Worm (Caenorhabditis elegans) whole organism, midembryonic: Measurements from ENCODE around the gene chk-1.

ENCODE experiments used
- T22C8.4 ChIP-seq: fragments of 200-800 bp; sonication (Bioruptor generic); IDR thresholded peaks from 2 replicates; pipeline ENCODE4 v1.3.6; 2022; ENCODE audit warnings: missing genetic modification characterization, missing compliant biosample characterization
- cog-1 ChIP-seq: sonication (generic microtip); optimal IDR thresholded peaks from 2 replicates; lab custom pipeline; 2016; ENCODE audit warnings: missing genetic modification characterization, missing compliant biosample characterization
- flt-1 ChIP-seq: fragments of 200-800 bp; sonication (Bioruptor generic); IDR thresholded peaks from 2 replicates; pipeline ENCODE4 v1.3.6; 2022; ENCODE audit warnings: missing genetic modification characterization, missing compliant biosample characterization
- klf-2 ChIP-seq: fragments of 200-800 bp; sonication (Bioruptor generic); conservative IDR thresholded peaks from 2 replicates; pipeline ENCODE4 v1.3.6; 2022; ENCODE audit warnings: missing genetic modification reagents, missing genetic modification characterization, missing compliant biosample characterization
- med-1 ChIP-seq: sonication (generic microtip); optimal IDR thresholded peaks from 2 replicates; lab custom pipeline; 2017; ENCODE audit warnings: missing genetic modification characterization, mild to moderate bottlenecking, missing compliant biosample characterization, antibody characterized with exemption, missing genetic modification reagents; ENCODE audit not compliant: insufficient read depth
- ref-1 ChIP-seq: fragments of 200-800 bp; sonication (Bioruptor generic); conservative IDR thresholded peaks from 2 replicates; pipeline ENCODE4 v1.3.6; 2022; ENCODE audit warnings: missing genetic modification reagents, missing genetic modification characterization, missing compliant biosample characterization
- tab-1 ChIP-seq: fragments of 200-800 bp; sonication (Bioruptor generic); IDR thresholded peaks from 2 replicates; pipeline ENCODE4 v1.3.6; 2022; ENCODE audit warnings: missing genetic modification characterization, missing compliant biosample characterization
- ztf-23 ChIP-seq: fragments of 200-800 bp; sonication (Bioruptor generic); IDR thresholded peaks from 2 replicates; pipeline ENCODE4 v1.3.6; 2022; ENCODE audit warnings: missing genetic modification reagents, missing genetic modification characterization, missing compliant biosample characterization
- ztf-29 ChIP-seq: fragments of 200-800 bp; sonication (Bioruptor generic); IDR thresholded peaks from 2 replicates; pipeline ENCODE4 v1.3.6; 2022; ENCODE audit warnings: missing genetic modification reagents, missing genetic modification characterization, missing compliant biosample characterization

Gene chk-1

ce11 chrV:3724772-3725171, 34.5 kb downstream of the chk-1 start, which contains the start of gene str-30:
Gene str-30, plus strand, starts transcription at chrV:3725072.
- no peak for TF ChIP-seq flt-1
- no peak for TF ChIP-seq ref-1 (GFP tag; lab: Robert Waterston, UW)
- TF ChIP-seq ztf-29 (GFP tag; lab: Robert Waterston, UW): no peak
- TF ChIP-seq cog-1 (tag; lab: Kevin White, UChicago): no peak
- TF ChIP-seq med-1 (GFP tag; lab: Kevin White, UChicago): no peak
- no peak for TF ChIP-seq klf-2 (GFP tag; lab: Robert Waterston, UW)
- TF ChIP-seq T22C8.4: no peak
- no peak for TF ChIP-seq tab-1 (GFP tag; lab: Robert Waterston, UW)
- TF ChIP-seq ztf-23 (GFP tag; lab: Robert Waterston, UW): no peak

DNA sequence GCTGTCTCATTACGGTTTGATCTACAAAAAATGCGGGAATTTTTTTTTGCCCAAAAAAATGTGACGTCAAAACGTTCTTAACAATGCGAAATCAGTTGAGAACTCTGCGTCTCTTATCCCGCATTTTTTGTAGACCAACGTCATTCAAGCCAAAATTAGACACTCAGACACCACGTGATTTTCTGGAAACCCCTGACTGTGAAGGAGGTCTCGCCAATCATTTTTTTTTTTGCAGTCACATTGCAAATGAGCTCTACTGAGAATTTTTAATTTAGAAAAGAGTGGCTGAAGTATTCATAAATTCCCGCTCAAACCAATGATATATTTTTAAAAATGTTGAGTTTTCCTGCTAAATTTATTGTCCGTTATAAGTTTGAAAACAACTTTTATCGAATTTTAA, 40.8 kb downstream of the chk-1 start:
- TF ChIP-seq med-1 (GFP tag; lab: Kevin White, UChicago) (no peak), T22C8.4 (no peak), ztf-29 (GFP tag; lab: Robert Waterston, UW) (no peak), cog-1 (tag; lab: Kevin White, UChicago) (no peak), tab-1 (GFP tag; lab: Robert Waterston, UW) (no peak), ztf-23 (GFP tag; lab: Robert Waterston, UW) (no peak), flt-1 (no peak), klf-2 (GFP tag; lab: Robert Waterston, UW) (no peak), ref-1 (GFP tag; lab: Robert Waterston, UW) (no peak)

DNA sequence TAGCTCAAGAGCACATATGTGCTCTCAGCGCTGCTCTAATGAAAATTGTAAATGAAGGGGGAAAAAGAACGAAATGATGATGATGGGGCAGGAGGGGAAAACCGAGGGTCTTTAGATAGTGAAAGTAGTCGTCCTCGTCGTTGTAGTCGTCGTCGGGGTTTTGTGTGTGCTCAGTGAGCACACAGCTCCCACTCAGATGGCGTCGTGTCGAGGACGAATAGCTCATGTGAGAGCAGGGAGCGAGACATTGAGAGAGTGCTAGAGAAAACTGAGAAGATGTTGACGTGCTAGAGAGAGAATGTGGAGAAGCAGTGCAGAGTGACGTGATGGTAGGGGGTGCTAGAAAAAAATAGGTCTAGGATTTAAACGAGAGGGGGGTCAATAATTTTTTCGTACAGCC, 41.5 kb downstream of the chk-1 start:
- TF ChIP-seq ztf-29 (GFP tag; lab: Robert Waterston, UW) (no peak), tab-1 (GFP tag; lab: Robert Waterston, UW) (no peak), klf-2 (GFP tag; lab: Robert Waterston, UW) (no peak), cog-1 (tag; lab: Kevin White, UChicago) (no peak), T22C8.4 (no peak), med-1 (GFP tag; lab: Kevin White, UChicago) (no peak), ref-1 (GFP tag; lab: Robert Waterston, UW) (no peak), ztf-23 (GFP tag; lab: Robert Waterston, UW) (no peak), flt-1 (no peak)

DNA sequence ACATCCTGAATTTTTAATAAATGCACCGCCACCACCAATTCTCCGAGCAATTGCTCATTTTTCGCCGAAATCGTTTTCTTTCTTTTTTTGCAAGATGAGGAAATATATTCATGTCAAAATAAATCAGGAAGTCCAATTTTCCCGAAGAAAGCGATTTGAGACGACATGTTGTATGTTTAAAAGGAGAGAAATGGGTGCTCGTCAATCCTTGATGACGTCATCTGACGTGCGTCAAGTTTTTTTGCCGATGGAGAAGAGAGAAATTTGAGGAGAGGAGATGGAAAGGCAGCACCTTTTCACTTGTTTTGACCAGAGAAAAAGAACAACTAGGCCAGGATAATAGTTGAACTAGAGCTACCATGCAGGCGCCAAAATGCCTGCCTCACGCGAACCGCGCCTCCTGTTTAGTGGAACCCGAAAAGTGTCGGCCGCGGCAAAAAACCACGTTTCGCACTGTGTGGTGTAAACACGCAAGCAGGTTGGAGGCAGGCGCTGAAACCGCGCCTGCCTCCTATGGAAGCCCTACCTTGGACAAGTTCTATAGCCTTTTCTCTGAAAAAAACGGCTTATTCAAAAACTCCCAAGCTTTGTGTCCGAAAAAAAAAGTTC, 42.9 kb downstream of the chk-1 start:
- TF ChIP-seq T22C8.4 (no peak), cog-1 (tag; lab: Kevin White, UChicago) (no peak), klf-2 (GFP tag; lab: Robert Waterston, UW) (no peak), ztf-29 (GFP tag; lab: Robert Waterston, UW) (no peak), ref-1 (GFP tag; lab: Robert Waterston, UW) (no peak), tab-1 (GFP tag; lab: Robert Waterston, UW) (no peak), med-1 (GFP tag; lab: Kevin White, UChicago) (no peak), ztf-23 (GFP tag; lab: Robert Waterston, UW) (no peak), flt-1 (no peak)

- TF ChIP-seq med-1 (GFP tag; lab: Kevin White, UChicago): no peak
- no peak for TF ChIP-seq ztf-29 (GFP tag; lab: Robert Waterston, UW)
- no peak for TF ChIP-seq ref-1 (GFP tag; lab: Robert Waterston, UW)
- 0 out of 2 replicates have a peak, but pooled peaks have one; percentile 19 for TF ChIP-seq tab-1 (GFP tag; lab: Robert Waterston, UW)
- no peak for TF ChIP-seq flt-1
- TF ChIP-seq klf-2 (GFP tag; lab: Robert Waterston, UW): no peak
Observed at ce11 chrV:3715488-3716019, 43.7 kb downstream of the chk-1 start, which contains the start of gene nrsn-1. Gene nrsn-1, minus strand, starts transcription at chrV:3715969.

ce11 chrV:3714750-3715149, 44.5 kb downstream of the chk-1 start:
- TF ChIP-seq flt-1 (no peak), klf-2 (GFP tag; lab: Robert Waterston, UW) (no peak), ztf-23 (GFP tag; lab: Robert Waterston, UW) (no peak), T22C8.4 (no peak), ref-1 (GFP tag; lab: Robert Waterston, UW) (no peak), med-1 (GFP tag; lab: Kevin White, UChicago) (no peak), ztf-29 (GFP tag; lab: Robert Waterston, UW) (no peak), cog-1 (tag; lab: Kevin White, UChicago) (no peak), tab-1 (GFP tag; lab: Robert Waterston, UW) (no peak)

DNA sequence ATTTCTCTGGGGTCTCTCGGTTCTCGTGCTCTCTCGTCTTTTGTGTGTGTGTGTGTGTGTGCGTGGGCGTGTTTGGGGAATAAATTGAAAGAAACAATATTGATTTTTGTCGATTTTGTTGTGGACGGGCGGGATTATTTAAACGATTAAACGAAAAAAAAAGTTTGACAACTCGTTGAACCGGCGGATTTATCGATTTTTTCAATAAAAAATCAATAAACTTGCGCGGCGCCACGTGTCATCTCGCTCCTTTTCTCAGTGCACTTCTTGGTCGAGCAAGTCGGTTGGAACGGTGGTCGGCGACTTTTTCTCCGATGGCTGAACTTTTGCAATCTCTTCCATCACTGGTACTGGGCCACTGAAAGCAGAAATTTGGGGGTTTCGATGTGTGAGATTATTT, 46.3 kb downstream of the chk-1 start:
- TF ChIP-seq ztf-29 (GFP tag; lab: Robert Waterston, UW) (no peak), T22C8.4 (peak; percentile 79)

DNA sequence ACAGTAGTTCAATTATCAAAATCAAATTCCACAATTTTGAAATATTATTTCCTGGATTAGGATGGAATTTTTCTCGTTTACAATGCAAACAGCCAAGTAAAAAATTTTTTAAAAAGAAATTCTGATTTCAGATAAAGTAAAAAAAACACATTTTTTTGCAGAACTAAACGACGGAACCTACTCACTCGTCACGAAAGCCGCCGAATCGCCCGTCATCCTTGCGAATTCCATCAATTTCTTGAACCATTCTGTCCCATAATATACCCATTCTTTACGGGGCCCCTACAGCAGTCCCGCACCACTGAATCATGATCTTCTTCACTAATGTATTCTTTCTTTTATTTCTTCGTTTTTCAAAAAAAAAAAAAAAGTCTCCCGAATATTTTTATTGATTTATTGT, 47.1 kb downstream of the chk-1 start:
- TF ChIP-seq cog-1 (tag; lab: Kevin White, UChicago) (no peak), med-1 (GFP tag; lab: Kevin White, UChicago) (no peak), klf-2 (GFP tag; lab: Robert Waterston, UW) (no peak), tab-1 (GFP tag; lab: Robert Waterston, UW) (no peak), flt-1 (no peak), ztf-23 (GFP tag; lab: Robert Waterston, UW) (no peak), ref-1 (GFP tag; lab: Robert Waterston, UW) (no peak), T22C8.4 (no peak), ztf-29 (GFP tag; lab: Robert Waterston, UW) (no peak)

DNA sequence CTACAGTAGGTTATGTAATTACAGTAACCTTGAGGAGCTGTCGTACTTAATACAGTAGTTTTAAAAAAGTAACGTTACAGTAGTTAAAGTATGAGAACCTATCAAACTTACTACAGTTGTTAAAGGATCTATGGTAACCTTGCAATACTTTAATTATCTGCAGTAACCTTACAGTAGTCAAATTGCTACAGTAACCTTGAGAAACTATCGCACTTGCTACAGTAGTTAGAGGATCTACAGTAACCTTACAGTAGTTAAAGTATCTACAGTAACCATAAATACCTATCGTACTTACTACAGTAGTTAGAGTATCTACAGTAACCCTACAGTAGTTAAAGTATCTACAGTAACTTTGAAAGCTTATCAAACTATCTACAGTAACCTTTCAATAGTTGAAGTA, 47.7 kb downstream of the chk-1 start:
- TF ChIP-seq flt-1 (no peak), ztf-23 (GFP tag; lab: Robert Waterston, UW) (no peak), cog-1 (tag; lab: Kevin White, UChicago) (no peak), ztf-29 (GFP tag; lab: Robert Waterston, UW) (no peak), med-1 (GFP tag; lab: Kevin White, UChicago) (no peak), tab-1 (GFP tag; lab: Robert Waterston, UW) (no peak), ref-1 (GFP tag; lab: Robert Waterston, UW) (no peak), T22C8.4 (no peak)
